Fruit fly (Drosophila melanogaster): ENCODE data around the gene CG3225.

Gene CG3225

DNA sequence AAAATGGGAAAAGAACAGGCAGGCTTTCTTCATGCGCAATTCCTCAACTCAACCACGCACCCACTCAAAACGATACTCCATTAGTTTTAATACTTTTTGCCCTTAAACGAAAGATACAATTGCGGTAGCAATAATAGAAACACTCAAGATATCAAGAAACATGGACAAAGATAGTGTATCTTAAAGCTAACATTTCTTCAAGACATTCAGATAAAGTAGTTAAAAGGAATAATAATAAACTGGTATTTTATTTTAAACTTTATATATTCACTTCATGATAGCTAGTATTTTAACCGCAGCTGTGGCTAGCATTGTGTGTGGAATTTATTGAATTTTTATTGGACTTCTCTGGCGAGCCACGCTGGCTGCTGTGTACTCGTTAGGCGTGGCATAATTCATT is 38.1 kb upstream of the CG3225 start (continued):
- TF ChIP-seq Hmx (GFP tag; optimal IDR thresholded peaks at IDR 0.05) (no peak), CG15479 (GFP tag; optimal IDR thresholded peaks at IDR 0.05) (no peak), Rx (GFP tag; IDR thresholded peaks at IDR 0.05) (0 out of 2 replicates have a peak, but pooled peaks have one; percentile 24), usp (GFP tag; optimal IDR thresholded peaks at IDR 0.05) (no peak), gsb-n (tag; optimal IDR thresholded peaks at IDR 0.05) (peak; percentile 59), CG9876 (GFP tag; optimal IDR thresholded peaks at IDR 0.05) (no peak), CG4328 (GFP tag; optimal IDR thresholded peaks at IDR 0.05) (no peak), CG7786 (GFP tag; optimal IDR thresholded peaks at IDR 0.05) (no peak), ken (GFP tag; IDR thresholded peaks at IDR 0.05) (no peak), bcd (GFP tag; optimal IDR thresholded peaks at IDR 0.05) (peak; percentile 44), sob (GFP tag; IDR thresholded peaks at IDR 0.05) (no peak), Sin3A (optimal IDR thresholded peaks at IDR 0.05) (no peak), bab2 (GFP tag; optimal IDR thresholded peaks at IDR 0.05) (no peak), sens-2 (GFP tag; IDR thresholded peaks at IDR 0.05) (peak; percentile 53; the same call in 1 of the 2 replicates), fru (optimal IDR thresholded peaks at IDR 0.05) (no peak), CG11398 (GFP tag; optimal IDR thresholded peaks at IDR 0.05) (no peak), jumu (GFP tag; optimal IDR thresholded peaks at IDR 0.05) (no peak), vnd (GFP tag; IDR thresholded peaks at IDR 0.05; ENCODE audit: partially characterized antibody) (no peak), crc (GFP tag; optimal IDR thresholded peaks at IDR 0.05) (no peak), Dp (GFP tag; optimal IDR thresholded peaks at IDR 0.05) (no peak), pnt (GFP tag; optimal IDR thresholded peaks at IDR 0.05) (peak; percentile 31), gce (GFP tag; IDR thresholded peaks at IDR 0.05) (0 out of 3 replicates have a peak, but pooled peaks have one; percentile 14), Pdp1 (GFP tag; optimal IDR thresholded peaks at IDR 0.05) (peak in 1 of 2 experiments; percentile 19), CG4707 (GFP tag; optimal IDR thresholded peaks at IDR 0.05) (peak; percentile 39), wor (GFP tag; IDR thresholded peaks at IDR 0.05) (no peak), ewg (GFP tag; optimal IDR thresholded peaks at IDR 0.05) (peak; percentile 23), Nf-YC (tag; optimal IDR thresholded peaks at IDR 0.05) (no peak), CoRest (tag; optimal IDR thresholded peaks at IDR 0.05) (peak; percentile 57), slbo (GFP tag; IDR thresholded peaks at IDR 0.05) (0 out of 2 replicates have a peak, but pooled peaks have one; percentile 37), gcm2 (GFP tag; optimal IDR thresholded peaks at IDR 0.05) (no peak), CG31441 (GFP tag; IDR thresholded peaks at IDR 0.05) (peak; percentile 84), sna (GFP tag; IDR thresholded peaks at IDR 0.05; ENCODE audit: partially characterized antibody) (no peak), Gsc (GFP tag; IDR thresholded peaks at IDR 0.05) (no peak), bbx (GFP tag; IDR thresholded peaks at IDR 0.05; ENCODE audit: partially characterized antibody) (no peak), CG7928 (GFP tag; optimal IDR thresholded peaks at IDR 0.05) (no peak), Vsx1 (GFP tag; optimal IDR thresholded peaks at IDR 0.05) (no peak), sug (tag; optimal IDR thresholded peaks at IDR 0.05) (no peak), gt (GFP tag; IDR thresholded peaks at IDR 0.05) (no peak), CG3726 (GFP tag; IDR thresholded peaks at IDR 0.05) (no peak), CG18476 (GFP tag; optimal IDR thresholded peaks at IDR 0.05) (no peak), CG1832 (GFP tag; optimal IDR thresholded peaks at IDR 0.05) (no peak), CG10979 (tag; optimal IDR thresholded peaks at IDR 0.05) (peak; percentile 81), pum (GFP tag; optimal IDR thresholded peaks at IDR 0.05) (no peak), CG4730 (GFP tag; IDR thresholded peaks at IDR 0.05) (peak; percentile 27; the same call in 1 of the 2 replicates), CG7987 (GFP tag; optimal IDR thresholded peaks at IDR 0.05) (peak; percentile 10), HmgD (GFP tag; optimal IDR thresholded peaks at IDR 0.05) (no peak), CG8359 (GFP tag; optimal IDR thresholded peaks at IDR 0.05; ENCODE audit: borderline replicate concordance) (peak; percentile 33), CG9215 (GFP tag; IDR thresholded peaks at IDR 0.05) (peak; percentile 49), CG16863 (GFP tag; optimal IDR thresholded peaks at IDR 0.05) (no peak), CG32767 (GFP tag; IDR thresholded peaks at IDR 0.05) (peak; percentile 71), pros (GFP tag; optimal IDR thresholded peaks at IDR 0.05) (no peak), Jarid2 (GFP tag; optimal IDR thresholded peaks at IDR 0.05) (no peak)

Measured in whole organism, embryonic.